Fruit fly (Drosophila melanogaster) whole organism, pupa: ENCODE measurements around the gene Aladin.
A peak's percentile ranks its signal among the peaks of the same experiment; 100 is the strongest.

Experiments used
- CG10348 ChIP-seq: fragments of 200-800 bp; sonication (Bioruptor generic); IDR thresholded peaks from 2 replicates; pipeline ENCODE4 v1.3.6; 2022; ENCODE audit warnings: missing biosample characterization, missing genetic modification characterization
- CG12605 ChIP-seq: fragments of 200-800 bp; sonication (Bioruptor generic); IDR thresholded peaks from 2 replicates; pipeline ENCODE4 v1.3.6; 2022; ENCODE audit warnings: missing biosample characterization, missing genetic modification characterization
- CG13204 ChIP-seq: fragments of 200-800 bp; sonication (Bioruptor generic); optimal IDR thresholded peaks from 2 replicates; lab custom pipeline; 2018; ENCODE audit warnings: missing biosample characterization, mild to moderate bottlenecking, missing genetic modification characterization, moderate library complexity
- CG14655 ChIP-seq: fragments of 200-800 bp; sonication (Bioruptor generic); optimal IDR thresholded peaks from 3 replicates; lab custom pipeline; 2017; ENCODE audit warnings: mild to moderate bottlenecking, missing biosample characterization, missing genetic modification reagents, missing genetic modification characterization
- CG15710 ChIP-seq: fragments of 200-800 bp; sonication (Bioruptor generic); optimal IDR thresholded peaks from 2 replicates; lab custom pipeline; 2018; ENCODE audit warnings: missing biosample characterization, mild to moderate bottlenecking, missing genetic modification characterization, moderate library complexity
- CG17806 ChIP-seq: fragments of 200-800 bp; sonication (Bioruptor generic); optimal IDR thresholded peaks from 2 replicates; lab custom pipeline; 2018; ENCODE audit warnings: missing biosample characterization, mild to moderate bottlenecking, missing genetic modification characterization, moderate library complexity
- CG32121 ChIP-seq: fragments of 200-800 bp; sonication (Bioruptor generic); IDR thresholded peaks from 2 replicates; pipeline ENCODE4 v1.3.6; 2022; ENCODE audit warnings: missing biosample characterization, missing genetic modification characterization
- CG34367 ChIP-seq: fragments of 200-800 bp; sonication (Bioruptor generic); optimal IDR thresholded peaks from 2 replicates; lab custom pipeline; 2018; ENCODE audit warnings: missing biosample characterization, mild to moderate bottlenecking, missing genetic modification characterization
- CG4496 ChIP-seq: fragments of 200-800 bp; sonication (Bioruptor generic); IDR thresholded peaks from 3 replicates; pipeline ENCODE4 v1.3.6; 2022; ENCODE audit warnings: missing biosample characterization, missing genetic modification characterization
- CG8159 ChIP-seq: fragments of 200-800 bp; sonication (Bioruptor generic); optimal IDR thresholded peaks from 3 replicates; lab custom pipeline; 2018; ENCODE audit warnings: missing biosample characterization, mild to moderate bottlenecking, missing genetic modification characterization, moderate library complexity
- CG8301 ChIP-seq: fragments of 200-800 bp; sonication (Bioruptor generic); optimal IDR thresholded peaks from 2 replicates; lab custom pipeline; 2018; ENCODE audit warnings: missing biosample characterization, mild to moderate bottlenecking, missing genetic modification characterization
- CG9948 ChIP-seq: fragments of 200-800 bp; sonication (Bioruptor generic); optimal IDR thresholded peaks from 2 replicates; lab custom pipeline; 2018; ENCODE audit warnings: missing biosample characterization, mild to moderate bottlenecking, missing genetic modification characterization, moderate library complexity
- D1 ChIP-seq: fragments of 200-800 bp; sonication (Bioruptor generic); optimal IDR thresholded peaks from 2 replicates; lab custom pipeline; 2018; ENCODE audit warnings: missing biosample characterization, mild to moderate bottlenecking, missing genetic modification characterization, moderate library complexity
- EcR ChIP-seq: fragments of 200-800 bp; sonication (Bioruptor generic); optimal IDR thresholded peaks from 3 replicates; lab custom pipeline; 2019; ENCODE audit warnings: missing biosample characterization, missing genetic modification characterization, mild to moderate bottlenecking, moderate library complexity, missing genetic modification reagents
- Ets98B ChIP-seq: fragments of 200-800 bp; sonication (Bioruptor generic); IDR thresholded peaks from 2 replicates; pipeline ENCODE4 v1.3.6; 2022; ENCODE audit warnings: missing biosample characterization, missing genetic modification characterization
- Pif1A ChIP-seq: fragments of 200-800 bp; sonication (Bioruptor generic); optimal IDR thresholded peaks from 3 replicates; lab custom pipeline; 2016; ENCODE audit warnings: missing biosample characterization, missing genetic modification characterization
- Pif1B ChIP-seq: fragments of 200-800 bp; sonication (Bioruptor generic); optimal IDR thresholded peaks from 3 replicates; lab custom pipeline; 2016; ENCODE audit warnings: missing biosample characterization, missing genetic modification characterization
- Snoo ChIP-seq: fragments of 200-800 bp; sonication (Bioruptor generic); optimal IDR thresholded peaks from 3 replicates; lab custom pipeline; 2017; ENCODE audit warnings: missing biosample characterization, mild to moderate bottlenecking, missing genetic modification characterization, inconsistent platforms
- fd96Ca ChIP-seq: fragments of 200-800 bp; sonication (Bioruptor generic); IDR thresholded peaks from 3 replicates; pipeline ENCODE4 v1.3.6; 2022; ENCODE audit warnings: missing biosample characterization, missing genetic modification characterization
- gl ChIP-seq: fragments of 200-800 bp; sonication (Bioruptor generic); optimal IDR thresholded peaks from 2 replicates; lab custom pipeline; 2018; ENCODE audit warnings: missing biosample characterization, mild to moderate bottlenecking, missing genetic modification characterization
- rn ChIP-seq: fragments of 200-800 bp; sonication (Bioruptor generic); IDR thresholded peaks from 2 replicates; pipeline ENCODE4 v1.3.6; 2022; ENCODE audit warnings: missing biosample characterization, missing genetic modification characterization

Aladin gene

DNA sequence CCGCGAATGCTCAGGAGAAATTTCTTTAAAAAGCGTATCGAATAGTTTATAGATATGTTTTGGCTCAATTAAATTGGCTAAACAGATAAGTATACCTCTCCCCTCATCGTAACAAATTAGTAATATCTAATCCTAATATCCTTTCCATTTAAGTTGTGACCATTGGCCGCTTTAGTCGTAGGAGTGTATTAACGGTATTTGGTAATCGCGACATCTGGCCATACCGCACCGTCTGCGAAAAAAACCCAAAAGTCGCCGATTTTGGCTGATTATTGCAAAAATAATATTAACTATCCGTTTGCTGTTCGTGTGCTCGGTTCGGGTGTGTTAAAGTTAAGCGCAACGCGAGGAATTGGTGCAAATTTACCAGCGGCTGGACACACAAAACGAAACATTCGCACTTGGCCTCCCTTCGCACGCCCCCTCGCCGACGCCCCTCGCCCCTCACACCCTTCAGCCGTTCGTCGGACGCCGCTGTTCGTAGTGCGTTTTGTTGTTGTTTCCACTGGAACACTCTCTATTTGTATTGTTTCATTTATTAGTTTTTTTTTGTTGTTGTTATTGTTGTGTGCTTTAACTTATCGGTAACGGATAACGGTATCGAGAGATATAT lies 25.9 kb upstream of the Aladin start, which contains the start of the genes amx and Dsor1:
Gene amx, minus strand, starts transcription at position 166 of the 613 bp plus-strand sequence.
Gene Dsor1, plus strand, starts transcription at position 172 of the 613 bp plus-strand sequence.
- TF ChIP-seq CG12605 (GFP tag; lab: Robert Waterston, UW) (no peak), Snoo (tag; lab: Kevin White, UChicago) (no peak), D1 (tag; lab: Kevin White, UChicago) (no peak), CG17806 (tag; lab: Kevin White, UChicago) (no peak), Pif1A (GFP tag; lab: Kevin White, UChicago) (no peak), CG15710 (tag; lab: Kevin White, UChicago) (no peak)

DNA sequence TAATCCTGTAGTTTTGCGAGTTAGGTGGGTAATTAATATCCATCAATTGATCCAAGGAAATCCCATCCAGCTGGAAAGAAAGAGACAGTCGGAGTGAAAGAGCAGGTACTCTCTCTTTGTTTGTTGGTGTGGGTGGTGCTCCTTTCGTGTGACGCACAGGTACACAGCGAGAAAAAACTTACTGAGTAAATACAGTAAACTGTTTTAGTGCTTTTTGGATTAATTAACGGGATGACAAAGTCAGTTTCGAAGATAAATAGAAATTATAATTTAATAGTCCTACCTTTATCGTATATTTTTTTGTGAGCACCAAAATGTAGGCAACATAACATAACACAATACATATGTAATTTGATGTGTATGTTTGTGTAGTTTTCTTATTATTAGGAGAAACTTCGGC lies 25.2 kb upstream of the Aladin start:
- no peak for TF ChIP-seq CG14655
- TF ChIP-seq CG8301, result peak; percentile 58
- peak; percentile 52 for TF ChIP-seq CG15710 (tag; lab: Kevin White, UChicago)
- TF ChIP-seq D1 (tag; lab: Kevin White, UChicago), result no peak
- no peak for TF ChIP-seq Snoo (tag; lab: Kevin White, UChicago)
- peak; percentile 58 for TF ChIP-seq CG8159 (tag; lab: Kevin White, UChicago)
- peak; percentile 53 for TF ChIP-seq CG17806 (tag; lab: Kevin White, UChicago)
- TF ChIP-seq Pif1A (GFP tag; lab: Kevin White, UChicago), result no peak
- peak; percentile 64 for TF ChIP-seq CG12605 (GFP tag; lab: Robert Waterston, UW)
- TF ChIP-seq CG4496 (GFP tag; lab: Robert Waterston, UW), result peak; percentile 65; the same call in 2 of the 3 replicates
- TF ChIP-seq Ets98B (GFP tag; lab: Robert Waterston, UW), result peak; percentile 33; the same call in 1 of the 2 replicates
- no peak for TF ChIP-seq CG13204 (GFP tag; lab: Kevin White, UChicago)
- TF ChIP-seq CG32121, result no peak
- no peak for TF ChIP-seq fd96Ca (GFP tag; lab: Robert Waterston, UW)
- TF ChIP-seq EcR (GFP tag; lab: Kevin White, UChicago), result no peak
- TF ChIP-seq Pif1B, result peak; percentile 29
- no peak for TF ChIP-seq rn (GFP tag; lab: Robert Waterston, UW)
- TF ChIP-seq CG9948 (tag; lab: Kevin White, UChicago), result peak; percentile 31
- TF ChIP-seq CG10348, result no peak
- no peak for TF ChIP-seq gl (tag; lab: Kevin White, UChicago)
- TF ChIP-seq CG34367 (tag; lab: Kevin White, UChicago), result peak; percentile 36

DNA sequence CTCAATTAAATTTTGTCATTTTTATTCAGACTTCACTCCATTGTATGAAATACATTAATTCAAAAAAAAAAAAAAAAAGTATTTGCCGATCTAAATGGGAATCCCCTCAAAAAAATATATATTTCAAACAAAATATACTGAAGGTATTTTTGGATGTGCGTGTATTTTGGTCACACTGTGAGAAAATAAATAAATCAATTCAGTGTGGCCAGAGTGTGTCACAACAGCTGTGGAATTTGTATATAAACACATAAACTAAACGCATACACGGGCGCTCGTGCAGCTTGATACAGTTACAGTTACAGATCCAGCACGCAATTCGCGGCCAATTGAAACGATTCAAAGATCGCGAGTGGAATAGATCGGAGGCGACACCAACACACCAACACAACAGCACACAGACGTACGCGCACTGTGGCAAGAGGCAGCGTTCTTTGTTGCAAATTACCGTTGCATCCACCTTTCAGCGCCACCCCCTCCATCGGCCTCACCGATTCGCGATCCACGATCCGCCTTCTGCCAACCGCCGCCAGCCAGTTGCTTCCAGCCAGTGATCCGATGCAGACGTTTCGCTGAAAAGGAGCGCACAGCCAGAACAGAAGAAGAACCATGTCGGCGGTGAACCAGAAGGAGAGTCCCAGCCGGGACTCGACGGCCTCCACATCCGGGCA lies 22.9 kb upstream of the Aladin start, which contains the start of gene CG17754:
Gene CG17754, plus strand, starts transcription at position 260 of the 671 bp plus-strand sequence.
- TF ChIP-seq Pif1B, result no peak
- TF ChIP-seq fd96Ca (GFP tag; lab: Robert Waterston, UW), result 0 out of 3 replicates have a peak, but pooled peaks have one; percentile 41
- peak; percentile 61 for TF ChIP-seq CG4496 (GFP tag; lab: Robert Waterston, UW)

DNA sequence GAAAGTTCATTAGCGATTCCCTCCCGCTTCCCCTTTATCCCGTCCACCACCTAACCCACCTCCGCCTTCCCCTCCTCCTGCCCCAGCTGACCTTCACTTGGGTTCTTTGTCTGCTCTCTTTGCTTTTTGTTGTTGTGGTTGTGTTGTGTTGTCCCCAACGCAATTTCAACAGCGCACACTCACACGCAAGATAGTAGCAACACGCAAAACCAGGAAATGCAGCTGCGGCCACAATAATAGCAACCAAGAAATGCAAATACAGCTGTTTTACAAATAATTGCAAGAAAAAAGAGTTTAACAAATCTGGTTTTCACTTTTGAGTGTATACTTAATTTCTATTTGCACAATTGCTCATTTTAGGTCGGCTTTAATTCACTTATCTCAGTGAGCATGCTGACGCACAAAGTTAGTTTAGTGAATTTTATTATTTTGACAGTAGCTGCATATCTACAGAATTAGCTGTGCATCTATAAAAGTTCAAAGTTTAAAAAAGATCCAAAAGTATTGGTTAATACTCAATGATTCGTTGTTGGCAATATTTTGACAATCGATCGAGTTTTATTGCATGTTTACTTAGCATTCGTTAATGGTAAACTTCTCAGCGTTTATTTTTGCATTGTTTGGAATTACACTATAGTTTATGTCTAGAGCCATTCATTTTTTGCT lies 21.9 kb upstream of the Aladin start:
- TF ChIP-seq Pif1A (GFP tag; lab: Kevin White, UChicago), result peak; percentile 60
- TF ChIP-seq Ets98B (GFP tag; lab: Robert Waterston, UW), result peak; percentile 63
- peak; percentile 56; the same call in 1 of the 2 replicates for TF ChIP-seq CG12605 (GFP tag; lab: Robert Waterston, UW)
- TF ChIP-seq CG4496 (GFP tag; lab: Robert Waterston, UW), result peak; percentile 72
- peak; percentile 6 for TF ChIP-seq gl (tag; lab: Kevin White, UChicago)
- TF ChIP-seq CG13204 (GFP tag; lab: Kevin White, UChicago), result no peak
- peak; percentile 77 for TF ChIP-seq CG32121
- TF ChIP-seq CG8159 (tag; lab: Kevin White, UChicago), result peak; percentile 63
- TF ChIP-seq CG34367 (tag; lab: Kevin White, UChicago), result peak; percentile 55
- TF ChIP-seq CG17806 (tag; lab: Kevin White, UChicago), result peak; percentile 48
- TF ChIP-seq rn (GFP tag; lab: Robert Waterston, UW), result 0 out of 2 replicates have a peak, but pooled peaks have one; percentile 21
- TF ChIP-seq EcR (GFP tag; lab: Kevin White, UChicago), result peak; percentile 79
- TF ChIP-seq D1 (tag; lab: Kevin White, UChicago), result no peak
- peak; percentile 64 for TF ChIP-seq CG14655
- peak; percentile 13 for TF ChIP-seq CG9948 (tag; lab: Kevin White, UChicago)
- peak; percentile 51 for TF ChIP-seq CG8301
- TF ChIP-seq fd96Ca (GFP tag; lab: Robert Waterston, UW), result peak; percentile 76
- peak; percentile 43 for TF ChIP-seq CG15710 (tag; lab: Kevin White, UChicago)
- no peak for TF ChIP-seq Snoo (tag; lab: Kevin White, UChicago)
- TF ChIP-seq CG10348, result no peak
- TF ChIP-seq Pif1B, result no peak

DNA sequence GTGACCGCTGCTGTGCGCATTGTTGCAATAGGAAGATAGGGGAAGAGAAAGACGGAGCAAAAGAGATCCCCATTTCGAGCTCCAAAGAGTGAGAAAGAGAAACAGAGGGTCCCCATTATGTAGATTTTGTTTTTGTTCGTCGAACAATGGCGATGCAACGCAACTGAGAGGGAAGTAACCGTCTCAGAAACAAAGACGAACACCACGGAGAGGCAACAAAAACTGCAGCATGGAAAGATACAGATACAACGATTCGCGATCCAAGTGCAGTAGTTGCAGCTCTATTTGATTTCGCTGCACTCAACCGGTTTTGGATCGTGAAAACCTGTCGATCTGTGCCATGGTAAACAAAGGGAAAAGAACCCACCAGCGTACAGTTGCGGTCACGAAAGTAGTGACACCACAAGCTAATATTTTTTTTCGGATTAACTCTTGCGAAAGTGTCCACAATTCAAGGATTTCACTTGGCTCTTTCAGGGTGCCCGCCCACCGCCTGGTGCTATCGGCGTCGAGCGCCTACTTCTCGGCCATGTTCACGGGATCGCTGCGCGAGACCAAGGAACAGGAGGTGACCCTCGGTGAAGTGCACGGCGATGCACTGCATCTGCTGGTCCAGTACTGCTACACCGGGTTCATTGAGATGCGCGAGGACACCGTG lies 21.0 kb upstream of the Aladin start:
- TF ChIP-seq CG14655 (no peak), CG12605 (GFP tag; lab: Robert Waterston, UW) (peak; percentile 34), CG9948 (tag; lab: Kevin White, UChicago) (peak; percentile 18), CG34367 (tag; lab: Kevin White, UChicago) (peak; percentile 0), fd96Ca (GFP tag; lab: Robert Waterston, UW) (peak; percentile 55; the same call in 1 of the 3 replicates), EcR (GFP tag; lab: Kevin White, UChicago) (peak; percentile 60), CG4496 (GFP tag; lab: Robert Waterston, UW) (peak; percentile 65), CG32121 (peak; percentile 49; the same call in 1 of the 2 replicates), Ets98B (GFP tag; lab: Robert Waterston, UW) (peak; percentile 40; the same call in 1 of the 2 replicates), Snoo (tag; lab: Kevin White, UChicago) (no peak)
